Worm (Caenorhabditis elegans): ENCODE results near the gene sdz-31.

Gene sdz-31

DNA sequence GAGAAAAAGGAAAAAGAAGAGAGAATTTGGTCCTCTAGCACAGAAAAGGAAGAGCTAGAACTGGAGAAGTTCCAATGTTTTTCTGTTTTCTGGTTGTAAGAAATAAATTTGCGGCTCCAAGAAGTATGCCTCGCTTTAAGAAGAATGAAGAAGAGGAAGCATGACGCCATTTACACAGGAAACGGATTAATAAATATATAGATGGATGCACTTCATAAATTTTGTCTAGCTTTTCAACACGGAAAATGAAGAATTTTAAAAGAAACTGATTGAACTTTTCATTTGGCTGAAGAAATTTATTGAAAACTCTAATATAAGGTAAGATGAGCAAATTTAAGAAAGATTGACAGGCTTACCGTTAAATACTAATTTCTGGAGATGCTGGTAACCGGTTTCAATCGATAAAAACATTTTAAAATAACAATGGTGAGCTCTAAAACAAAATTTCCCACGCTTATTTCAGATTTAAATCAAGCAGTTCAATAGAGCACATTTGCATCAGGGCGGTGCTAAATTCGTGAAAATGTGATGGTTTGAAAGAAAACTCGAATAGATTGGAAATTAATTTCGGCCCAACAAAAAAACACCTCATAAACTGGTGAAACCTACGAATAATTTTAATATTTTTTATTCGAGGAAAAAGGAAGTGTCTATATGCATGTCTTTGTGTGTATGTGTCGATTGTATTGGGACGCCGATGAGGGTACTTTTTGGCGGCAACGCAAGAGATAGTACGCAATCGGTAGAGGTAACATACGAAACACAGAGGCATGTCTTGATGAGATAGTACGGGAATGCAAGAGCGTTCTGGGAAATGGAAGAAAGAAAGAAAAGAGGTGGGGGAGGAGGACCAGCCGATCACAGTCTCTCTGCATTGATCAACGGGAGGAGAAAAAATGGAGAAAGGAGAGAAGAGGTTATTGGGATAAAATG lies 23.8 kb upstream of the sdz-31 start:
- peak; percentile 31 for TF ChIP-seq nhr-71 (tag; optimal IDR thresholded peaks at IDR 0.05)
- peak; percentile 42 for TF ChIP-seq nhr-19 (GFP tag; conservative IDR thresholded peaks at IDR 0.05)
- peak; percentile 38 to 40 for TF ChIP-seq lsy-2 (tag; optimal IDR thresholded peaks at IDR 0.05)
- TF ChIP-seq mdl-1 (tag; optimal IDR thresholded peaks at IDR 0.05), result peak in 1 of 2 experiments; percentile 32
- peak; percentile 31 for TF ChIP-seq fkh-8 (tag; optimal IDR thresholded peaks at IDR 0.05)
- peak; percentile 9 for TF ChIP-seq nhr-90 (tag; optimal IDR thresholded peaks at IDR 0.05; ENCODE audit: poor library complexity)
- TF ChIP-seq rnt-1 (tag; optimal IDR thresholded peaks at IDR 0.05), result peak; percentile 67
- no peak for TF ChIP-seq fkh-10 (GFP tag; optimal IDR thresholded peaks at IDR 0.05)
- TF ChIP-seq dsc-1 (tag; optimal IDR thresholded peaks at IDR 0.05), result peak; percentile 9
- no peak for TF ChIP-seq aly-2 (tag; optimal IDR thresholded peaks at IDR 0.05)
- peak; percentile 75 for TF ChIP-seq blmp-1 (tag; optimal IDR thresholded peaks at IDR 0.05)
- TF ChIP-seq xbp-1 (tag; optimal IDR thresholded peaks at IDR 0.05), result peak; percentile 70
- peak; percentile 45 for TF ChIP-seq swsn-7 (tag; optimal IDR thresholded peaks at IDR 0.05)
- TF ChIP-seq irx-1 (tag; optimal IDR thresholded peaks at IDR 0.05), result peak; percentile 8
- TF ChIP-seq efl-1 (optimal IDR thresholded peaks at IDR 0.05), result peak; percentile 51 to 67
- TF ChIP-seq efl-1 (GFP tag; optimal IDR thresholded peaks at IDR 0.05 in 1 of 2), result peak; percentile 41 to 89
- no peak for TF ChIP-seq jun-1 (tag; optimal IDR thresholded peaks at IDR 0.05)
- no peak for TF ChIP-seq elt-2 (tag; optimal IDR thresholded peaks at IDR 0.05)
- peak; percentile 64 for TF ChIP-seq mep-1 (tag; optimal IDR thresholded peaks at IDR 0.05)
- no peak for TF ChIP-seq unc-98 (GFP tag; IDR thresholded peaks at IDR 0.05)
- TF ChIP-seq lin-15B (tag; optimal IDR thresholded peaks at IDR 0.05), result no peak
- no peak for TF ChIP-seq ceh-90 (tag; optimal IDR thresholded peaks at IDR 0.05)
- peak; percentile 11 to 51 for TF ChIP-seq lin-35 (GFP tag; optimal IDR thresholded peaks at IDR 0.05)
- no peak for TF ChIP-seq pax-3 (tag; optimal IDR thresholded peaks at IDR 0.05)
- TF ChIP-seq isw-1 (GFP tag; IDR thresholded peaks at IDR 0.05), result no peak
- no peak for TF ChIP-seq fkh-4 (tag; optimal IDR thresholded peaks at IDR 0.05; ENCODE audit: borderline replicate concordance)
- TF ChIP-seq nhr-47 (tag; optimal IDR thresholded peaks at IDR 0.05), result peak; percentile 32
- TF ChIP-seq ztf-11 (tag; optimal IDR thresholded peaks at IDR 0.05), result no peak
- TF ChIP-seq elt-3 (tag; optimal IDR thresholded peaks at IDR 0.05), result peak in 1 of 6 experiments; percentile 25
- no peak for TF ChIP-seq lin-39 (tag; optimal IDR thresholded peaks at IDR 0.05)
- TF ChIP-seq nhr-20 (tag; optimal IDR thresholded peaks at IDR 0.05), result peak; percentile 56
- TF ChIP-seq lin-14 (GFP tag; optimal IDR thresholded peaks at IDR 0.05), result peak; percentile 83
- TF ChIP-seq zip-4 (GFP tag; optimal IDR thresholded peaks at IDR 0.05), result no peak
- TF ChIP-seq dpl-1 (GFP tag; optimal IDR thresholded peaks at IDR 0.05), result peak in 2 of 3 experiments; percentile 45 to 51
- peak; percentile 66 for TF ChIP-seq nhr-85 (tag)
- peak; percentile 4 for TF ChIP-seq ama-1 (optimal IDR thresholded peaks at IDR 0.05)
- peak; percentile 61 for TF ChIP-seq snu-23 (GFP tag; optimal IDR thresholded peaks at IDR 0.05)
- TF ChIP-seq nhr-76 (tag; optimal IDR thresholded peaks at IDR 0.05), result no peak
- no peak for TF ChIP-seq aha-1 (tag; optimal IDR thresholded peaks at IDR 0.05)
- peak; percentile 33 for TF ChIP-seq tbx-2 (tag; optimal IDR thresholded peaks at IDR 0.05)
- TF ChIP-seq egl-13 (tag; optimal IDR thresholded peaks at IDR 0.05), result no peak

DNA sequence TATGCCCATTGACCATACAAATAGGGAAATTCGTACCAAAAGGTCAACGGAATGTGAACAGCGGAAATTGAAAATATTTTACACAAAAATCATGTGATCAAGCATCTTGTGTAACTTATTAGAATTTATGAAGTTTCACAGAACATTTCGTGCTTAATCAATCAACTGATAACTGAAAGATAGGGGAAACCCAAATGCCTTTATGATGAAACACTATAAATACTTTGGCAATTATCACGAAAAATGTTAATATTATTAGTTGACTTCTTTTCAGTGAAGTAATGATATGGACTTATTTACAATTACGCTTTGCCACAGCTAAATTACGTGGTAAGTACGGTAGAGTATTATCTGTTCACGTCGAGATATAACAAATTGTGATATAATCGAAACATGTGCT lies 23.0 kb upstream of the sdz-31 start:
- TF ChIP-seq unc-86 (tag; optimal IDR thresholded peaks at IDR 0.05), result no peak
- TF ChIP-seq hlh-4 (tag; optimal IDR thresholded peaks at IDR 0.05), result no peak
- no peak for TF ChIP-seq blmp-1 (tag; optimal IDR thresholded peaks at IDR 0.05)
- TF ChIP-seq zag-1 (tag; optimal IDR thresholded peaks at IDR 0.05), result no peak
- TF ChIP-seq lsy-2 (tag; optimal IDR thresholded peaks at IDR 0.05), result no peak
- TF ChIP-seq elt-2 (tag; optimal IDR thresholded peaks at IDR 0.05), result peak; percentile 49
- no peak for TF ChIP-seq lin-13 (GFP tag; optimal IDR thresholded peaks at IDR 0.05)
